Fruit fly (Drosophila melanogaster) whole organism, embryonic: ENCODE results near the gene CG6569.

ENCODE experiments used
- Atf3 ChIP-seq: fragments of 200-800 bp; sonication (Bioruptor generic); optimal IDR thresholded peaks from 3 replicates; lab custom pipeline; 2016; ENCODE audit warnings: missing biosample characterization, missing genetic modification characterization
- Atf6 ChIP-seq: fragments of 200-800 bp; sonication (Bioruptor generic); IDR thresholded peaks from 2 replicates; pipeline ENCODE4 v1.3.6; 2022; ENCODE audit warnings: missing biosample characterization, missing genetic modification characterization
- Awh ChIP-seq: fragments of 200-800 bp; sonication (Bioruptor generic); IDR thresholded peaks from 2 replicates; pipeline ENCODE4, ENCODE4 v1.3.6; 2022; ENCODE audit warnings: missing biosample characterization, missing genetic modification characterization
- CG10462 ChIP-seq: fragments of 200-800 bp; sonication (Bioruptor generic); optimal IDR thresholded peaks from 2 replicates; lab custom pipeline; 2016; ENCODE audit warnings: missing biosample characterization, missing genetic modification characterization
- CG10654 ChIP-seq: fragments of 200-800 bp; sonication (Bioruptor generic); optimal IDR thresholded peaks from 2 replicates; lab custom pipeline; 2016; ENCODE audit warnings: missing biosample characterization, missing genetic modification characterization
- CG11085 ChIP-seq: fragments of 200-800 bp; sonication (Bioruptor generic); IDR thresholded peaks from 2 replicates; pipeline ENCODE4 v1.3.6; 2022; ENCODE audit warnings: missing biosample characterization, missing genetic modification characterization
- CG11093 ChIP-seq: fragments of 200-800 bp; sonication (Bioruptor generic); IDR thresholded peaks from 3 replicates; pipeline ENCODE4 v1.3.6; 2022; ENCODE audit warnings: missing biosample characterization, missing genetic modification characterization
- CG11456 ChIP-seq: fragments of 200-800 bp; sonication (Bioruptor generic); IDR thresholded peaks from 3 replicates; pipeline ENCODE4 v1.3.6; 2022; ENCODE audit warnings: missing biosample characterization, missing genetic modification characterization
- CG12391 ChIP-seq: fragments of 200-800 bp; sonication (Bioruptor generic); optimal IDR thresholded peaks from 3 replicates; lab custom pipeline; 2018; ENCODE audit warnings: missing biosample characterization, mild to moderate bottlenecking, missing genetic modification characterization, moderate library complexity
- CG1647 ChIP-seq: fragments of 200-800 bp; sonication (Bioruptor generic); optimal IDR thresholded peaks from 3 replicates; lab custom pipeline; 2016; ENCODE audit warnings: missing biosample characterization, missing genetic modification characterization
- CG18599 ChIP-seq: fragments of 200-800 bp; sonication (Bioruptor generic); optimal IDR thresholded peaks from 3 replicates; lab custom pipeline; 2017; ENCODE audit warnings: missing biosample characterization, missing genetic modification characterization, mild to moderate bottlenecking, moderate library complexity, missing genetic modification reagents
- CG18764 ChIP-seq: fragments of 200-800 bp; sonication (Bioruptor generic); optimal IDR thresholded peaks from 3 replicates; lab custom pipeline; 2016; ENCODE audit warnings: missing biosample characterization, missing genetic modification characterization
- CG2889 ChIP-seq: fragments of 200-800 bp; sonication (Bioruptor generic); IDR thresholded peaks from 3 replicates; pipeline ENCODE4 v1.3.6; 2022; ENCODE audit warnings: missing biosample characterization, missing genetic modification characterization
- CG32767 ChIP-seq: fragments of 200-800 bp; sonication (Bioruptor generic); IDR thresholded peaks from 2 replicates; pipeline ENCODE4 v1.3.6; 2022; ENCODE audit warnings: missing biosample characterization, missing genetic modification characterization
- CG4360 ChIP-seq: fragments of 200-800 bp; sonication (Bioruptor generic); IDR thresholded peaks from 2 replicates; pipeline ENCODE4 v1.3.6; 2022; ENCODE audit warnings: missing biosample characterization, missing genetic modification characterization
- CG4424 ChIP-seq: fragments of 200-800 bp; sonication (Bioruptor generic); optimal IDR thresholded peaks from 3 replicates; lab custom pipeline; 2016; ENCODE audit warnings: missing biosample characterization, missing genetic modification characterization
- CG6765 ChIP-seq: fragments of 200-800 bp; sonication (Bioruptor generic); optimal IDR thresholded peaks from 3 replicates; lab custom pipeline; 2017; ENCODE audit warnings: missing biosample characterization, mild to moderate bottlenecking, missing genetic modification characterization
- CG6791 ChIP-seq: fragments of 200-800 bp; sonication (Bioruptor generic); IDR thresholded peaks from 3 replicates; pipeline ENCODE4 v1.3.6; 2022; ENCODE audit warnings: missing biosample characterization, missing genetic modification characterization; ENCODE audit not compliant: partially characterized antibody
- CG9727 ChIP-seq: fragments of 200-800 bp; sonication (Bioruptor generic); optimal IDR thresholded peaks from 3 replicates; lab custom pipeline; 2017; ENCODE audit warnings: missing biosample characterization, mild to moderate bottlenecking, missing genetic modification characterization
- CG9797 ChIP-seq: fragments of 200-800 bp; sonication (Bioruptor generic); optimal IDR thresholded peaks from 3 replicates; lab custom pipeline; 2018; ENCODE audit warnings: missing biosample characterization, mild to moderate bottlenecking, missing genetic modification characterization
- CTCF ChIP-seq: fragments of 200-800 bp; sonication (Bioruptor generic); optimal IDR thresholded peaks from 2 replicates; lab custom pipeline; 2017; ENCODE audit warnings: missing biosample characterization, mild to moderate bottlenecking, missing genetic modification characterization, moderate library complexity
- Camta ChIP-seq: fragments of 200-800 bp; sonication (Bioruptor generic); optimal IDR thresholded peaks from 2 replicates; lab custom pipeline; 2016; ENCODE audit warnings: missing biosample characterization, missing genetic modification characterization
- D19A ChIP-seq: fragments of 200-800 bp; optimal IDR thresholded peaks from 3 replicates; lab custom pipeline; 2019; ENCODE audit warnings: missing biosample characterization, mild to moderate bottlenecking, missing genetic modification characterization, moderate library complexity
- Dll ChIP-seq: fragments of 200-800 bp; sonication (Bioruptor generic); IDR thresholded peaks from 4 replicates; pipeline ENCODE4 v1.3.6; 2022; ENCODE audit warnings: missing biosample characterization, missing genetic modification characterization; ENCODE audit not compliant: partially characterized antibody
- MBD-R2 ChIP-seq: fragments of 200-800 bp; sonication (Bioruptor generic); IDR thresholded peaks from 2 replicates; pipeline ENCODE4 v1.3.6; 2022; ENCODE audit warnings: missing biosample characterization, missing genetic modification characterization
- Max ChIP-seq: fragments of 200-800 bp; sonication (Bioruptor generic); optimal IDR thresholded peaks from 2 replicates; lab custom pipeline; 2016; ENCODE audit warnings: missing biosample characterization, mild to moderate bottlenecking, missing genetic modification characterization
- Mrtf ChIP-seq: fragments of 200-800 bp; sonication (Bioruptor generic); IDR thresholded peaks from 3 replicates; pipeline ENCODE4 v1.3.6; 2022; ENCODE audit warnings: missing biosample characterization, missing genetic modification characterization
- PHDP ChIP-seq: fragments of 200-800 bp; sonication (Bioruptor generic); optimal IDR thresholded peaks from 3 replicates; lab custom pipeline; 2018; ENCODE audit warnings: missing biosample characterization, mild to moderate bottlenecking, missing genetic modification characterization, moderate library complexity
- Scr ChIP-seq: fragments of 200-800 bp; sonication (Bioruptor generic); IDR thresholded peaks from 2 replicates; pipeline ENCODE4 v1.3.6; 2022; ENCODE audit warnings: missing biosample characterization, missing genetic modification characterization; ENCODE audit not compliant: partially characterized antibody
- Six4 ChIP-seq: fragments of 200-800 bp; sonication (Bioruptor generic); optimal IDR thresholded peaks from 2 replicates; lab custom pipeline; 2016; ENCODE audit warnings: missing biosample characterization, missing genetic modification characterization
- Stat92E ChIP-seq, 3 experiments: fragments of >200 bp in 2 of 3; fragments of 200-800 bp in 1 of 3; sonication (Bioruptor generic) in 1 of 3; optimal IDR thresholded peaks; 2 replicates each; lab custom pipeline; 2017 to 2019; ENCODE audit warnings: missing biosample characterization in 3 of 3, missing genetic modification characterization in 3 of 3, mild to moderate bottlenecking in 1 of 3, moderate library complexity in 1 of 3
- Xrp1 ChIP-seq: fragments of 200-800 bp; sonication (Bioruptor generic); IDR thresholded peaks from 2 replicates; pipeline ENCODE4 v1.3.6; 2022; ENCODE audit warnings: missing biosample characterization, missing genetic modification characterization
- amos ChIP-seq: fragments of 200-800 bp; sonication (Bioruptor generic); IDR thresholded peaks from 2 replicates; pipeline ENCODE4 v1.3.6; 2022; ENCODE audit warnings: missing biosample characterization, missing genetic modification characterization; ENCODE audit not compliant: partially characterized antibody
- aop ChIP-seq: fragments of 200-800 bp; sonication (Bioruptor generic); IDR thresholded peaks from 2 replicates; pipeline ENCODE4 v1.3.6; 2022; ENCODE audit warnings: missing biosample characterization, missing genetic modification characterization
- ap ChIP-seq: fragments of 200-800 bp; sonication (Bioruptor generic); IDR thresholded peaks from 2 replicates; pipeline ENCODE4 v1.3.6; 2022; ENCODE audit warnings: missing biosample characterization, missing genetic modification characterization
- cg ChIP-seq: fragments of 200-800 bp; sonication (Bioruptor generic); optimal IDR thresholded peaks from 3 replicates; lab custom pipeline; 2019; ENCODE audit warnings: missing biosample characterization, mild to moderate bottlenecking, missing genetic modification characterization, moderate library complexity
- crol ChIP-seq: fragments of 200-800 bp; sonication (Bioruptor generic); IDR thresholded peaks from 2 replicates; pipeline ENCODE4 v1.3.6; 2022; ENCODE audit warnings: missing biosample characterization, missing genetic modification characterization
- cwo ChIP-seq: fragments of 200-800 bp; sonication (Bioruptor generic); optimal IDR thresholded peaks from 3 replicates; lab custom pipeline; 2017; ENCODE audit warnings: missing biosample characterization, missing genetic modification characterization, mild to moderate bottlenecking, moderate library complexity, missing genetic modification reagents
- ewg ChIP-seq: fragments of 200-800 bp; sonication (Bioruptor generic); optimal IDR thresholded peaks from 3 replicates; lab custom pipeline; 2017; ENCODE audit warnings: mild to moderate bottlenecking, missing biosample characterization, missing genetic modification reagents, missing genetic modification characterization
- gsb-n ChIP-seq: fragments of 200-800 bp; sonication (Bioruptor generic); optimal IDR thresholded peaks from 3 replicates; lab custom pipeline; 2018; ENCODE audit warnings: missing biosample characterization, mild to moderate bottlenecking, missing genetic modification characterization
- h ChIP-seq: fragments of >200 bp; optimal IDR thresholded peaks from 2 replicates; lab custom pipeline; 2017
- her ChIP-seq: fragments of 200-800 bp; sonication (Bioruptor generic); optimal IDR thresholded peaks from 2 replicates; lab custom pipeline; 2016; ENCODE audit warnings: missing biosample characterization, missing genetic modification characterization
- lov ChIP-seq, 2 experiments: fragments of 200-800 bp in 1 of 2; fragments of >200 bp in 1 of 2; sonication (Bioruptor generic) in 1 of 2; IDR thresholded peaks in 1 of 2; optimal IDR thresholded peaks in 1 of 2; 2 replicates in 1 of 2; 3 replicates in 1 of 2; pipeline versions ENCODE4 v1.3.6 to Lab custom; 2017 to 2022; ENCODE audit warnings: missing biosample characterization in 1 of 2, missing genetic modification characterization in 1 of 2
- mirr ChIP-seq: fragments of 200-800 bp; sonication (Bioruptor generic); optimal IDR thresholded peaks from 3 replicates; lab custom pipeline; 2018; ENCODE audit warnings: missing biosample characterization, mild to moderate bottlenecking, missing genetic modification characterization
- oc ChIP-seq: fragments of 200-800 bp; sonication (Bioruptor generic); optimal IDR thresholded peaks from 2 replicates; lab custom pipeline; 2018; ENCODE audit warnings: missing biosample characterization, mild to moderate bottlenecking, missing genetic modification characterization, moderate library complexity
- pho ChIP-seq: fragments of 200-800 bp; sonication (Bioruptor generic); optimal IDR thresholded peaks from 2 replicates; lab custom pipeline; 2016; ENCODE audit warnings: missing biosample characterization, missing genetic modification characterization
- tin ChIP-seq: fragments of 200-800 bp; sonication (Bioruptor generic); optimal IDR thresholded peaks from 3 replicates; lab custom pipeline; 2016; ENCODE audit warnings: missing biosample characterization, missing genetic modification characterization
- tll ChIP-seq, 2 experiments: fragments of 200-800 bp in 1 of 2; fragments of >200 bp in 1 of 2; sonication (Bioruptor generic) in 1 of 2; optimal IDR thresholded peaks; 2 replicates each; lab custom pipeline; 2017 to 2019; ENCODE audit warnings: missing biosample characterization in 2 of 2, missing genetic modification characterization in 2 of 2, mild to moderate bottlenecking in 1 of 2, moderate library complexity in 1 of 2
- ttk ChIP-seq: fragments of 200-800 bp; sonication (Bioruptor generic); IDR thresholded peaks from 2 replicates; pipeline ENCODE4 v2.1.2; 2022; ENCODE audit warnings: missing biosample characterization, missing genetic modification characterization
- usp ChIP-seq: fragments of >200 bp; optimal IDR thresholded peaks from 2 replicates; lab custom pipeline; 2017; ENCODE audit warnings: missing biosample characterization, missing genetic modification characterization
- wek ChIP-seq: fragments of 200-800 bp; sonication (Bioruptor generic); optimal IDR thresholded peaks from 3 replicates; lab custom pipeline; 2018; ENCODE audit warnings: missing biosample characterization, mild to moderate bottlenecking, missing genetic modification characterization, moderate library complexity
- zfh2 ChIP-seq: fragments of 200-800 bp; sonication (Bioruptor generic); optimal IDR thresholded peaks from 2 replicates; lab custom pipeline; 2016; ENCODE audit warnings: missing biosample characterization, missing genetic modification characterization

The CG6569 gene

DNA sequence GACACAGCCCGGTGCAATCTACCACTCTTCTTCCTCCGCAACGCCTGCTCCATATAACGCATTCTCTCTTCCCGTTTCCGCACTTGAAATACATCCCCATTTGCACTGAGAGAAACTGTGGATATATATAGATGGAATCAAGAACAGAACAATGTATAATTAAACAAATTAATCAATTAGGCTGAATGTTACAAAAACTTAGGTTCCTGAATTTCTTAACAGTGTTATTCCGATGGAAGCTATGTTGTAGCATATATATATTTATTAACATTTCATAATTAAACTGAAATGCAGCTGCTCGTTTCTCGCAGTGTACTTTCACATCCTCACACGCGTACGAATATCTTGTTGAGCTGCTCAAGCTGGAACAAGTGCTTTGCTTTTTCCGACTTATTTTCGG is 8.2 kb downstream of the CG6569 start (continued):
- TF ChIP-seq D19A (tag; lab: Kevin White, UChicago) (peak; percentile 44), mirr (GFP tag; lab: Kevin White, UChicago) (no peak), cwo (GFP tag; lab: Kevin White, UChicago) (no peak), CG2889 (GFP tag; lab: Robert Waterston, UW) (no peak), CG6791 (GFP tag; lab: Robert Waterston, UW) (no peak), usp (no peak), Atf3 (GFP tag; lab: Kevin White, UChicago) (no peak), Mrtf (GFP tag; lab: Robert Waterston, UW) (no peak), pho (GFP tag; lab: Kevin White, UChicago) (no peak), CG1647 (GFP tag; lab: Kevin White, UChicago) (no peak), amos (GFP tag; lab: Robert Waterston, UW) (no peak), ewg (GFP tag; lab: Kevin White, UChicago) (peak; percentile 30), ttk (GFP tag; lab: Robert Waterston, UW) (no peak), aop (GFP tag; lab: Robert Waterston, UW) (no peak), CG9727 (GFP tag; lab: Kevin White, UChicago) (peak; percentile 63), CG18764 (GFP tag; lab: Kevin White, UChicago) (no peak), Scr (GFP tag; lab: Robert Waterston, UW) (no peak), cg (GFP tag; lab: Kevin White, UChicago) (no peak), Six4 (peak; percentile 22), h (lab: Kevin White, UChicago) (no peak), CG10654 (GFP tag; lab: Kevin White, UChicago) (peak; percentile 20), Camta (peak; percentile 51), wek (peak; percentile 6), CG32767 (GFP tag; lab: Robert Waterston, UW) (0 out of 2 replicates have a peak, but pooled peaks have one; percentile 27), CG9797 (GFP tag; lab: Kevin White, UChicago) (no peak), CG12391 (tag; lab: Kevin White, UChicago) (peak; percentile 61), her (GFP tag; lab: Kevin White, UChicago) (no peak), MBD-R2 (GFP tag; lab: Robert Waterston, UW) (no peak), PHDP (tag; lab: Kevin White, UChicago) (peak; percentile 62), CTCF (GFP tag; lab: Kevin White, UChicago) (no peak), Dll (GFP tag; lab: Robert Waterston, UW) (no peak), CG10462 (GFP tag; lab: Kevin White, UChicago) (peak; percentile 1), CG4424 (GFP tag; lab: Kevin White, UChicago) (peak; percentile 47), CG18599 (no peak), CG11085 (no peak), oc (tag; lab: Kevin White, UChicago) (no peak), Stat92E (GFP tag; optimal IDR thresholded peaks at IDR 0.05; lab: Kevin White, UChicago) (peak in 1 of 3 experiments; percentile 46), CG11093 (no peak), Max (peak; percentile 19), tin (peak; percentile 51)

DNA sequence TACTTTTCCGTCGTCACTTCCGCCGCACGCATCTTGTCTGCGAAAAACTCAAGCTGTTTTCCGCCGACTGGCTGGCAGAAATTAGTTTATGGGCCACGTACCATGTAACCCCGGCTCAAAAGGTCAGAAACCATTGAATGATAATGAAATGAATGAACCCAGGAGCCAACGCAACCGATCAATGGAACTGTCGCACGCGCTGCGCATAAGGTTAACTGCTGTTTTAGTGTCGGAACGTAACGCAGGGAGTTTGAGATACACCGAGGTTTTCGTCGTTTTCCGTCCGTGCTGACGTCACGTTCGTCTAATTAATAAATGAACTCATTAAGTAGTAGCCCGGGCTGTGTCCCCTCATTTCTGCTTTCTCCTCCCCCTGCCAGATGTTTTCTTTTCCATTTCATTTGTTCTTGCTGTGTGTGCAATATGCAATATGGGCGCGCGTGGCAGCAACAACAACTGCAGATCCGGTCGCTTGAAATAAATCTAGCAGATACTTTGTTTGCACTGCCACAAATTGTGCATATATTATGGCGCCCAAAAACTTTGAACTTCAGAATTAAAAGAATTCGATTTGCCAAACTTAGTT is 9.3 kb downstream of the CG6569 start:
- TF ChIP-seq Xrp1 (GFP tag; lab: Robert Waterston, UW) (0 out of 2 replicates have a peak, but pooled peaks have one; percentile 8), Atf6 (GFP tag; lab: Robert Waterston, UW) (no peak), CG4360 (GFP tag; lab: Robert Waterston, UW) (peak; percentile 66), gsb-n (no peak), tll (GFP tag; optimal IDR thresholded peaks at IDR 0.05; lab: Kevin White, UChicago) (peak in 1 of 2 experiments; percentile 0), Dll (GFP tag; lab: Robert Waterston, UW) (0 out of 4 replicates have a peak, but pooled peaks have one; percentile 16), CG11456 (GFP tag; lab: Robert Waterston, UW) (0 out of 3 replicates have a peak, but pooled peaks have one; percentile 27), ap (GFP tag; lab: Robert Waterston, UW) (no peak), Awh (GFP tag; lab: Robert Waterston, UW) (peak; percentile 44; the same call in 1 of the 2 replicates), crol (GFP tag; lab: Robert Waterston, UW) (no peak), lov (optimal IDR thresholded peaks at IDR 0.05; lab: Kevin White, UChicago) (no peak), lov (GFP tag; IDR thresholded peaks at IDR 0.05; lab: Robert Waterston, UW) (no peak), CG6765 (GFP tag; lab: Kevin White, UChicago) (no peak), zfh2 (GFP tag; lab: Kevin White, UChicago) (no peak)
